Worm (Caenorhabditis elegans): ENCODE results near the gene F21C10.5.

DNA sequence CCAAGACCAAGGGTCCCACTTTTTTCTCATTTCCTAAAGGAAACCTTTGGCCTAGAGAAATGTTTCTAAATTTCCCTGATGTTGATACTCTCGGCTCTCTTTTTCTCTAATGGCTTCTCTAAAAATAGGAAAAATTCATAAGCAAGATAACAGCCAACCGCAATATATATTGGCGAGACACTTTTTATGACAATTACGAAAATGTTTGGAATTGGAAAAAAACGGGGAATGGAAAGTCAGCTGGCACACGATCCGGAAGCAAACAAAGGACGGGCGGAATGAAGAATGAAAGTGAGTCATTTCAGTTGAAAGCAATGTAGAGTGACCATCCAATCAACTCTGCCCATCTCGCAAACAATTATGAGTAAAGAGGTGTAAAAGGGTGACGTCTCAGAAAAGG, 44.0 kb upstream of the F21C10.5 start:
- TF ChIP-seq nhr-28 (tag; optimal IDR thresholded peaks at IDR 0.05) (peak; percentile 38), nhr-77 (tag; optimal IDR thresholded peaks at IDR 0.05) (peak; percentile 4), nhr-6 (tag; optimal IDR thresholded peaks at IDR 0.05) (no peak), pha-4 (GFP tag; IDR thresholded peaks at IDR 0.05) (no peak), pha-4 (tag; optimal IDR thresholded peaks at IDR 0.05) (peak; percentile 62), lin-39 (tag; optimal IDR thresholded peaks at IDR 0.05) (no peak), ceh-82 (tag; optimal IDR thresholded peaks at IDR 0.05) (no peak)

Data from whole organism, L4 larva.